Worm (Caenorhabditis elegans) whole organism, midembryonic: ENCODE data around the gene abu-6.

Source experiments
- T22C8.4 ChIP-seq: fragments of 200-800 bp; sonication (Bioruptor generic); IDR thresholded peaks from 2 replicates; pipeline ENCODE4 v1.3.6; 2022; ENCODE audit warnings: missing genetic modification characterization, missing compliant biosample characterization
- flt-1 ChIP-seq: fragments of 200-800 bp; sonication (Bioruptor generic); IDR thresholded peaks from 2 replicates; pipeline ENCODE4 v1.3.6; 2022; ENCODE audit warnings: missing genetic modification characterization, missing compliant biosample characterization
- klf-2 ChIP-seq: fragments of 200-800 bp; sonication (Bioruptor generic); conservative IDR thresholded peaks from 2 replicates; pipeline ENCODE4 v1.3.6; 2022; ENCODE audit warnings: missing genetic modification reagents, missing genetic modification characterization, missing compliant biosample characterization
- med-1 ChIP-seq: sonication (generic microtip); optimal IDR thresholded peaks from 2 replicates; lab custom pipeline; 2017; ENCODE audit warnings: missing genetic modification characterization, mild to moderate bottlenecking, missing compliant biosample characterization, antibody characterized with exemption, missing genetic modification reagents; ENCODE audit not compliant: insufficient read depth
- ztf-29 ChIP-seq: fragments of 200-800 bp; sonication (Bioruptor generic); IDR thresholded peaks from 2 replicates; pipeline ENCODE4 v1.3.6; 2022; ENCODE audit warnings: missing genetic modification reagents, missing genetic modification characterization, missing compliant biosample characterization

ce11 chrV:5181612-5182011 is 19.9 kb upstream of the abu-6 start, which contains the start of gene C03A7.2:
- TF ChIP-seq ztf-29 (GFP tag; lab: Robert Waterston, UW) (no peak), klf-2 (GFP tag; lab: Robert Waterston, UW) (no peak), med-1 (no peak), T22C8.4 (GFP tag; lab: Robert Waterston, UW) (no peak), flt-1 (GFP tag; lab: Robert Waterston, UW) (no peak)
